Fruit fly (Drosophila melanogaster): ENCODE measurements around the gene SPE.

DNA sequence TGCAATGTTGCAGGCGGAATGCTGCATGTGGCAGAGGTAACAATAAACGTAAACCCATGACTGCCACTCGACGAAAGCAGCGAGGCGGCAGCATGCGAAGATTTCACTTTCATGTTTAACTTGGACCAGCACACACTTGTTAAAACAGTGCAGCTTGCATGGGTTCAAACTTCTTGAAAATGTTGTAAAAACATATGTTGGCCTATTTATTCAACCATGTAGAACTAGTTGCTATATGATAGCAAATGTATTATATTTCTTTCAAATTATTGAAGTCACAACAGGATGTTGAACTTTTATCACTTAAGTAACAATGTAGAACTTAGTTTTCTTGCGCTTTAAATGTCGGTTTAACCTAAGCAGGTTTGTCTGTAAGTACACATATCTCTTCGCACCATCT is 43.2 kb upstream of the SPE start:
- TF ChIP-seq Hr39 (GFP tag; optimal IDR thresholded peaks at IDR 0.05) (no peak), esn (GFP tag; optimal IDR thresholded peaks at IDR 0.05) (no peak), CG32006 (GFP tag; optimal IDR thresholded peaks at IDR 0.05) (peak; percentile 31), Lpt (GFP tag; optimal IDR thresholded peaks at IDR 0.05) (no peak)

Measured in whole organism, prepupa.